Worm (Caenorhabditis elegans) whole organism, L4 larva: ENCODE results near the gene gldi-10.

ENCODE experiments used
- D1046.2 ChIP-seq: fragments of 200-800 bp; sonication (Bioruptor generic); IDR thresholded peaks from 2 replicates; pipeline ENCODE4 v1.3.6; 2022; ENCODE audit warnings: missing genetic modification characterization, missing compliant biosample characterization
- F10B5.3 ChIP-seq: sonication (generic microtip); optimal IDR thresholded peaks from 2 replicates; lab custom pipeline; 2016; ENCODE audit warnings: mild to moderate bottlenecking, missing genetic modification characterization, missing compliant biosample characterization
- F26F4.8 ChIP-seq: fragments of 200-800 bp; sonication (Bioruptor generic); conservative IDR thresholded peaks from 2 replicates; pipeline ENCODE4 v1.3.6; 2022; ENCODE audit warnings: missing genetic modification characterization, missing compliant biosample characterization
- F44E2.7 ChIP-seq: fragments of 200-800 bp; sonication (Bioruptor generic); IDR thresholded peaks from 2 replicates; pipeline ENCODE4 v2.1.2; 2022; ENCODE audit warnings: missing genetic modification characterization, missing compliant biosample characterization
- F49E8.2 ChIP-seq: sonication (generic microtip); optimal IDR thresholded peaks from 2 replicates; lab custom pipeline; 2016; ENCODE audit warnings: missing compliant biosample characterization, mild to moderate bottlenecking, missing genetic modification characterization, borderline replicate concordance
- T20F7.1 ChIP-seq: fragments of 200-800 bp; sonication (Bioruptor generic); optimal IDR thresholded peaks from 2 replicates; lab custom pipeline; 2018; ENCODE audit warnings: mild to moderate bottlenecking, missing genetic modification characterization, missing compliant biosample characterization
- T26A8.4 ChIP-seq: fragments of 200-800 bp; sonication (Bioruptor generic); IDR thresholded peaks from 2 replicates; pipeline ENCODE4 v1.3.6; 2022; ENCODE audit warnings: missing genetic modification characterization, missing compliant biosample characterization
- Y105C5A.15 ChIP-seq: fragments of 200-800 bp; sonication (Bioruptor generic); IDR thresholded peaks from 2 replicates; pipeline ENCODE4 v1.3.6; 2022; ENCODE audit warnings: missing genetic modification characterization, missing compliant biosample characterization
- Y75B8A.6 ChIP-seq: fragments of 200-800 bp; sonication (Bioruptor generic); IDR thresholded peaks from 2 replicates; pipeline ENCODE4 v1.3.6; 2022; ENCODE audit warnings: missing genetic modification reagents, missing genetic modification characterization, missing compliant biosample characterization
- aha-1 ChIP-seq: fragments of 150-350 bp; peaks from one replicate; lab custom pipeline; 2014; ENCODE audit warnings: missing biosample characterization, missing genetic modification characterization
- ceh-28 ChIP-seq: fragments of 150-350 bp; optimal IDR thresholded peaks from 2 replicates; lab custom pipeline; 2014; ENCODE audit warnings: missing biosample characterization, missing genetic modification reagents, missing genetic modification characterization
- ceh-44 ChIP-seq: fragments of 200-800 bp; sonication (Bioruptor generic); IDR thresholded peaks from 2 replicates; pipeline ENCODE4 v1.3.6; 2022; ENCODE audit warnings: missing genetic modification reagents, missing genetic modification characterization, missing compliant biosample characterization
- ceh-62 ChIP-seq: sonication (generic microtip); optimal IDR thresholded peaks from 2 replicates; lab custom pipeline; 2017; ENCODE audit warnings: missing biosample characterization, missing genetic modification characterization
- ctbp-1 ChIP-seq: fragments of 200-800 bp; sonication (Bioruptor generic); IDR thresholded peaks from 2 replicates; pipeline ENCODE4 v1.3.6; 2022; ENCODE audit warnings: missing genetic modification reagents, missing genetic modification characterization, missing compliant biosample characterization
- daf-12 ChIP-seq: fragments of 150-350 bp; optimal IDR thresholded peaks from 2 replicates; lab custom pipeline; 2014; ENCODE audit warnings: missing biosample characterization, missing genetic modification reagents, missing genetic modification characterization
- daf-16 ChIP-seq, 3 experiments: sonication (generic microtip); optimal IDR thresholded peaks; 2 replicates each; lab custom pipeline; 2016 to 2017; ENCODE audit warnings: missing genetic modification characterization in 3 of 3, missing genetic modification reagents in 3 of 3, mild to moderate bottlenecking in 2 of 3, missing compliant biosample characterization in 2 of 3, missing biosample characterization in 1 of 3, moderate library complexity in 1 of 3
- daf-19 ChIP-seq: fragments of 200-800 bp; sonication (Bioruptor generic); conservative IDR thresholded peaks from 2 replicates; pipeline ENCODE4 v1.3.6; 2022; ENCODE audit warnings: missing genetic modification characterization, missing compliant biosample characterization
- dmd-6 ChIP-seq: fragments of 200-800 bp; sonication (Bioruptor generic); IDR thresholded peaks from 2 replicates; pipeline ENCODE4 v1.3.6; 2022; ENCODE audit warnings: missing genetic modification reagents, missing genetic modification characterization, missing compliant biosample characterization
- dmd-9 ChIP-seq: fragments of 200-800 bp; sonication (Bioruptor generic); IDR thresholded peaks from 2 replicates; pipeline ENCODE4 v1.3.6; 2022; ENCODE audit warnings: missing genetic modification reagents, missing genetic modification characterization, missing compliant biosample characterization
- dve-1 ChIP-seq: sonication (generic microtip); optimal IDR thresholded peaks from 2 replicates; lab custom pipeline; 2017; ENCODE audit warnings: antibody characterized with exemption, mild to moderate bottlenecking, missing genetic modification characterization, missing compliant biosample characterization; ENCODE audit not compliant: insufficient read depth
- fkh-10 ChIP-seq: fragments of 150-350 bp; optimal IDR thresholded peaks from 2 replicates; lab custom pipeline; 2014; ENCODE audit warnings: missing biosample characterization, missing genetic modification reagents, missing genetic modification characterization
- hlh-11 ChIP-seq: fragments of 200-800 bp; sonication (Bioruptor generic); optimal IDR thresholded peaks from 2 replicates; lab custom pipeline; 2018; ENCODE audit warnings: mild to moderate bottlenecking, missing genetic modification characterization, missing compliant biosample characterization
- hmg-1.1 ChIP-seq: fragments of 200-800 bp; sonication (Bioruptor generic); IDR thresholded peaks from 2 replicates; pipeline ENCODE4 v1.3.6; 2022; ENCODE audit warnings: missing genetic modification reagents, missing genetic modification characterization, missing compliant biosample characterization
- jun-1 ChIP-seq: fragments of 150-350 bp; optimal IDR thresholded peaks from 2 replicates; lab custom pipeline; 2014; ENCODE audit warnings: missing biosample characterization, missing genetic modification reagents, missing genetic modification characterization
- lin-13 ChIP-seq: fragments of 150-350 bp; optimal IDR thresholded peaks from 2 replicates; lab custom pipeline; 2014; ENCODE audit warnings: missing biosample characterization, missing genetic modification reagents, missing genetic modification characterization
- lin-15B ChIP-seq: fragments of 150-350 bp; sonication (generic microtip); optimal IDR thresholded peaks from 3 replicates; lab custom pipeline; 2014; ENCODE audit warnings: missing biosample characterization, missing genetic modification characterization
- lin-38 ChIP-seq: fragments of 200-800 bp; sonication (Bioruptor generic); IDR thresholded peaks from 2 replicates; pipeline ENCODE4 v1.3.6; 2022; ENCODE audit warnings: missing genetic modification reagents, missing genetic modification characterization, missing compliant biosample characterization
- lin-39 ChIP-seq: fragments of 150-350 bp; optimal IDR thresholded peaks from 2 replicates; lab custom pipeline; 2014; ENCODE audit warnings: missing biosample characterization, missing genetic modification reagents, missing genetic modification characterization
- lir-3 ChIP-seq: sonication (generic microtip); optimal IDR thresholded peaks from 2 replicates; lab custom pipeline; 2016; ENCODE audit warnings: mild to moderate bottlenecking, missing genetic modification characterization, missing compliant biosample characterization
- lsy-2 ChIP-seq, 2 experiments: fragments of 150-350 bp in 1 of 2; sonication (generic microtip) in 1 of 2; optimal IDR thresholded peaks; 2 replicates each; lab custom pipeline; 2014 to 2017; ENCODE audit warnings: missing biosample characterization in 2 of 2, missing genetic modification characterization in 2 of 2
- madf-5 ChIP-seq, 2 experiments: fragments of 200-800 bp; sonication (Bioruptor generic); IDR thresholded peaks; 2 replicates each; pipeline ENCODE4 v1.3.6; 2022; ENCODE audit warnings: missing compliant biosample characterization in 2 of 2, missing genetic modification characterization in 2 of 2
- mdl-1 ChIP-seq, 2 experiments: fragments of 150-350 bp in 1 of 2; sonication (generic microtip) in 1 of 2; optimal IDR thresholded peaks; 2 replicates each; lab custom pipeline; 2014 to 2017; ENCODE audit warnings: missing biosample characterization in 2 of 2, missing genetic modification characterization in 2 of 2
- mep-1 ChIP-seq: fragments of 150-350 bp; sonication (generic microtip); optimal IDR thresholded peaks from 3 replicates; lab custom pipeline; 2014; ENCODE audit warnings: missing biosample characterization, missing genetic modification characterization
- mxl-2 ChIP-seq: fragments of 200-800 bp; sonication (Bioruptor generic); conservative IDR thresholded peaks from 2 replicates; pipeline ENCODE4 v1.3.6; 2022; ENCODE audit warnings: missing genetic modification reagents, missing genetic modification characterization, missing compliant biosample characterization
- mxl-3 ChIP-seq: fragments of 200-800 bp; sonication (Bioruptor generic); optimal IDR thresholded peaks from 2 replicates; lab custom pipeline; 2018; ENCODE audit warnings: mild to moderate bottlenecking, missing genetic modification characterization, missing compliant biosample characterization
- nhr-237 ChIP-seq: sonication (generic microtip); optimal IDR thresholded peaks from 2 replicates; lab custom pipeline; 2017; ENCODE audit warnings: missing biosample characterization, missing genetic modification characterization
- nhr-28 ChIP-seq: fragments of 150-350 bp; optimal IDR thresholded peaks from 2 replicates; lab custom pipeline; 2014; ENCODE audit warnings: missing biosample characterization, missing genetic modification characterization
- nhr-42 ChIP-seq: fragments of 200-800 bp; sonication (Bioruptor generic); IDR thresholded peaks from 2 replicates; pipeline ENCODE4 v1.3.6; 2022; ENCODE audit warnings: missing genetic modification characterization, missing compliant biosample characterization
- nhr-77 ChIP-seq: fragments of 150-350 bp; optimal IDR thresholded peaks from 2 replicates; lab custom pipeline; 2014; ENCODE audit warnings: missing biosample characterization, missing genetic modification characterization
- pha-4 ChIP-seq, 2 experiments: fragments of 150-350 bp in 1 of 2; fragments of 200-800 bp in 1 of 2; sonication (Bioruptor generic) in 1 of 2; IDR thresholded peaks in 1 of 2; optimal IDR thresholded peaks in 1 of 2; 2 replicates each; pipeline versions ENCODE4 v1.3.6 to Lab custom; 2014 to 2022; ENCODE audit warnings: missing genetic modification characterization in 2 of 2, missing genetic modification reagents in 2 of 2, missing biosample characterization in 1 of 2, missing compliant biosample characterization in 1 of 2
- saeg-2 ChIP-seq: fragments of 200-800 bp; sonication (Bioruptor generic); IDR thresholded peaks from 2 replicates; pipeline ENCODE4 v1.3.6; 2022; ENCODE audit warnings: missing genetic modification reagents, missing genetic modification characterization, missing compliant biosample characterization
- set-16 ChIP-seq: fragments of 200-800 bp; sonication (Bioruptor generic); IDR thresholded peaks from 2 replicates; pipeline ENCODE4 v1.3.6; 2022; ENCODE audit warnings: missing genetic modification reagents, missing genetic modification characterization, missing compliant biosample characterization
- snpc-1.2 ChIP-seq: fragments of 200-800 bp; sonication (Bioruptor generic); IDR thresholded peaks from 2 replicates; pipeline ENCODE4 v1.3.6; 2022; ENCODE audit warnings: missing genetic modification reagents, missing genetic modification characterization, missing compliant biosample characterization
- spr-3 ChIP-seq: fragments of 200-800 bp; sonication (Bioruptor generic); optimal IDR thresholded peaks from 2 replicates; lab custom pipeline; 2018; ENCODE audit warnings: mild to moderate bottlenecking, missing genetic modification characterization, missing compliant biosample characterization
- tag-97 ChIP-seq: fragments of 200-800 bp; sonication (Bioruptor generic); IDR thresholded peaks from 2 replicates; pipeline ENCODE4 v1.3.6; 2022; ENCODE audit warnings: missing genetic modification characterization, missing compliant biosample characterization
- unc-62 ChIP-seq, 3 experiments: fragments of 150-350 bp in 1 of 3; sonication (generic microtip); optimal IDR thresholded peaks in 2 of 3; peaks in 1 of 3; 1 replicate in 1 of 3; 2 replicates in 2 of 3; lab custom pipeline; 2014 to 2017; ENCODE audit warnings: missing biosample characterization in 3 of 3, missing genetic modification characterization in 3 of 3, missing genetic modification reagents in 3 of 3, missing genotype in 1 of 3
- zag-1 ChIP-seq: fragments of 150-350 bp; optimal IDR thresholded peaks from 2 replicates; lab custom pipeline; 2014; ENCODE audit warnings: missing biosample characterization, missing genetic modification characterization
- zfp-2 ChIP-seq: sonication (generic microtip); optimal IDR thresholded peaks from 2 replicates; lab custom pipeline; 2016; ENCODE audit warnings: mild to moderate bottlenecking, missing genetic modification characterization, missing compliant biosample characterization
- zip-2 ChIP-seq: fragments of 150-350 bp; optimal IDR thresholded peaks from 2 replicates; lab custom pipeline; 2014; ENCODE audit warnings: missing biosample characterization, missing genetic modification characterization

Gene gldi-10

ce11 chrIV:9074244-9074723 lies 24.8 kb upstream of the gldi-10 start, which contains the start of gene mppb-1 (continued):
- no peak for TF ChIP-seq spr-3 (GFP tag; lab: Kevin White, UChicago)
- no peak for TF ChIP-seq unc-62 (GFP tag; optimal IDR thresholded peaks at IDR 0.05 in 1 of 2; lab: Kevin White, UChicago)
- no peak for TF ChIP-seq unc-62 (tag; optimal IDR thresholded peaks at IDR 0.05; lab: Kevin White, UChicago)
- TF ChIP-seq daf-19 (GFP tag; lab: Robert Waterston, UW): no peak
- TF ChIP-seq lin-13 (GFP tag; lab: Kevin White, UChicago): no peak
- TF ChIP-seq madf-5 (GFP tag; IDR thresholded peaks at IDR 0.05; lab: Robert Waterston, UW): 0 out of 4 replicates have a peak, but pooled peaks of 1 of the 2 experiments have one; percentile 41
- peak in 1 of 2 experiments; percentile 87 for TF ChIP-seq lsy-2 (tag; optimal IDR thresholded peaks at IDR 0.05; lab: Kevin White, UChicago)
- no peak for TF ChIP-seq saeg-2 (GFP tag; lab: Robert Waterston, UW)
- 0 out of 2 replicates have a peak, but pooled peaks have one; percentile 30 for TF ChIP-seq Y105C5A.15 (GFP tag; lab: Robert Waterston, UW)
- TF ChIP-seq zip-2 (tag; lab: Kevin White, UChicago): no peak
- TF ChIP-seq jun-1: no peak
- TF ChIP-seq F26F4.8: no peak
- peak; percentile 61 for TF ChIP-seq T20F7.1 (GFP tag; lab: Kevin White, UChicago)
- TF ChIP-seq nhr-77: no peak
- TF ChIP-seq lin-38: peak; percentile 71
- peak; percentile 84 for TF ChIP-seq ceh-44 (GFP tag; lab: Robert Waterston, UW)
- no peak for TF ChIP-seq zfp-2 (tag; lab: Kevin White, UChicago)
- 0 out of 2 replicates have a peak, but pooled peaks have one; percentile 34 for TF ChIP-seq ctbp-1 (GFP tag; lab: Robert Waterston, UW)
- TF ChIP-seq T26A8.4: peak; percentile 50; the same call in 1 of the 2 replicates
- TF ChIP-seq set-16: no peak
- peak in 1 of 2 experiments; percentile 61 for TF ChIP-seq mdl-1 (tag; optimal IDR thresholded peaks at IDR 0.05; lab: Kevin White, UChicago)
- no peak for TF ChIP-seq zag-1 (tag; lab: Kevin White, UChicago)
- no peak for TF ChIP-seq dve-1 (tag; lab: Kevin White, UChicago)
- TF ChIP-seq lir-3 (tag; lab: Kevin White, UChicago): no peak
- TF ChIP-seq ceh-28 (tag; lab: Kevin White, UChicago): no peak
- peak; percentile 51 for TF ChIP-seq mxl-3 (GFP tag; lab: Kevin White, UChicago)
- TF ChIP-seq D1046.2 (GFP tag; lab: Robert Waterston, UW): peak; percentile 67; the same call in 1 of the 2 replicates
- TF ChIP-seq hmg-1.1 (GFP tag; lab: Robert Waterston, UW): peak; percentile 72
- TF ChIP-seq hlh-11 (tag; lab: Kevin White, UChicago): peak; percentile 50
- peak; percentile 90 for TF ChIP-seq dmd-9 (GFP tag; lab: Robert Waterston, UW)
- TF ChIP-seq fkh-10 (GFP tag; lab: Kevin White, UChicago): peak; percentile 76
- TF ChIP-seq mxl-2 (GFP tag; lab: Robert Waterston, UW): no peak
- no peak for TF ChIP-seq F49E8.2 (tag; lab: Kevin White, UChicago)
- TF ChIP-seq daf-12 (tag; lab: Kevin White, UChicago): no peak
- 0 out of 2 replicates have a peak, but pooled peaks have one; percentile 34 for TF ChIP-seq nhr-42 (GFP tag; lab: Robert Waterston, UW)
- peak; percentile 48 for TF ChIP-seq aha-1 (tag; lab: Kevin White, UChicago)
- TF ChIP-seq ceh-62 (tag; lab: Kevin White, UChicago): no peak
- no peak for TF ChIP-seq mep-1 (tag; lab: Kevin White, UChicago)
- no peak for TF ChIP-seq F44E2.7 (GFP tag; lab: Robert Waterston, UW)
- TF ChIP-seq pha-4 (GFP tag; IDR thresholded peaks at IDR 0.05; lab: Robert Waterston, UW): peak; percentile 62; the same call in 1 of the 2 replicates
- TF ChIP-seq pha-4 (tag; optimal IDR thresholded peaks at IDR 0.05; lab: Kevin White, UChicago): peak; percentile 15
- TF ChIP-seq lin-39 (tag; lab: Kevin White, UChicago): no peak
- no peak for TF ChIP-seq lin-15B (tag; lab: Kevin White, UChicago)
- TF ChIP-seq Y75B8A.6: 0 out of 2 replicates have a peak, but pooled peaks have one; percentile 16
- no peak for TF ChIP-seq tag-97 (GFP tag; lab: Robert Waterston, UW)
- no peak for TF ChIP-seq F10B5.3
- TF ChIP-seq daf-16 (GFP tag; optimal IDR thresholded peaks at IDR 0.05; lab: Kevin White, UChicago): no peak
- no peak for TF ChIP-seq daf-16 (tag; optimal IDR thresholded peaks at IDR 0.05; lab: Kevin White, UChicago)
- no peak for TF ChIP-seq nhr-237 (tag; lab: Kevin White, UChicago)
- peak; percentile 79 for TF ChIP-seq dmd-6 (GFP tag; lab: Robert Waterston, UW)
- TF ChIP-seq snpc-1.2 (GFP tag; lab: Robert Waterston, UW): peak; percentile 56; the same call in 1 of the 2 replicates
- TF ChIP-seq nhr-28 (tag; lab: Kevin White, UChicago): peak; percentile 55
